Fruit fly (Drosophila melanogaster): ENCODE results near the gene Cyp313a4.
A peak's percentile ranks its signal among the peaks of the same experiment; 100 is the strongest.
"Not testable (repeated sequence)": the region's sequence is repeated elsewhere in the genome, so short reads cannot be mapped to it uniquely, and the experiment has no call there.

The Cyp313a4 gene

DNA sequence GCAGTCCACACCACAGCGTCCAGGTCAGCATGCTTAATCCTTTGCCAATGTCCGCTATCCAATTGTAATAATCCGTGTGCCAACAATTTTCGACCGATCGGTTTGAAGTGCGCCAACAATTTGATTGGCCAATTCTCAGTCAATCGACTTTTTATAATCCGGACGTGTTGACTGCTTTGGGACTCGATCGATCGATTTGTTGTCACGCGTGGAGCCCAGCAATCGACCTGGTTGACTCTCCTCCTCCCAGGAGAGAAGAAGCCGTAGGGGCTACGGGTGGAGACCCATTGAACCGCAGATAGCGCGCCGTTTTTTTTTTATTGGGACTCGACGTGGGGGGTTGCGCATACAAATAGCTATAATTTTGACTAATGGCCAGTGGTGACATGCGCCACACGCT, at the start of gene Cyp313a4:
Gene Cyp313a4, minus strand, starts transcription at position 101 of the 400 bp plus-strand sequence.
- no peak for TF ChIP-seq CG17801 (GFP tag; optimal IDR thresholded peaks at IDR 0.05; ENCODE audit: partially characterized antibody)

DNA sequence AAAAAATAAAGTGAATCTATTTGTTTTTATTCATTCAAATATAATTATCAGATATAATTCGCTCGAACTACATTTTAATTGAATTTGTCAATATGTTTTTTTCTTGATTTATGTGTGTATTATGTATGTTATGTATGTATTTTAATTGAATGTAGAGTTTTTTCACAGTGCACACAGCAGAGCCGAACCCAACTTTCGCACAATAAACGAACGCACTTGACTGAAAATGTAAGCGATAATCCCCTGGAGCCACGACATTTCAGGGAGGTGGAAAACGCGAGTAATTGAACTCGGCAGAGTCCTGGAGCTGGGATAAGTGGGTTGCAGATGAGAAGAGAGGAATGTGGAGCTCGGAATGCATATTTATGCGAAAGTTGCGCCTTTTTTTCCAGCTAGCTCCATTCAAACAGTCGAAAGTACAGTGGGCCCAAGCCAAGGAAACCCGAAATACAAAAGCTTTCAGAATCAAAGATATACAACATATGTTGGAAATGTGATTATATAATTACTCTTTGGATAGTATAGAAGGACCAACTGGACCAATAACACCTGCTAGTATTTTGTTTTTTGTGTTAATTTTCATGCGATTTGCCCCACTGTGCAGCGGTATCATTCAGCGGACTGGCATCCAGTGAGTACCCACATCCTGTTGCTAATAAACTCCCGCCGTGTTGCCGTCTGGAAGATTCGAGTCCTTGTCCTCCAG, 46.9 kb upstream of the Cyp313a4 start:
- no peak for TF ChIP-seq CG17801 (GFP tag; optimal IDR thresholded peaks at IDR 0.05; ENCODE audit: partially characterized antibody)

DNA sequence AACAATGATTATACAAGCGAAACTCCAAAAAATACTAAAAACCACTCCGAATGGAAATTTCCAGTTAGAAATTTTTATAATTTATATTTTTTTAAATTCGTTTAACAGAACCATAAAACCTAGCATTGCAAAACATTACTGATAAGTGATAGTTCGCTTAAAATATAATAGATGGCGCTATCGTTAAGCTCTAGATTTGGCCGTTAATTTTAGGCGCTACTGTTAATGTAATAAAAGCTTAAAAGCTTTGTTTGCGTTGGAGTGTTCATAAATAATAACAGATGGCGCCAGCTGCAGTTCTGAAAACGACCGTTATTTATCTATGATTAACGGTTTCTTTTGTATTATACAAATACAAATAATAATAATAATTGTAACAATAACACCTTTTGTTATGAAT, 42.6 kb upstream of the Cyp313a4 start:
- TF ChIP-seq CG17801 (GFP tag; optimal IDR thresholded peaks at IDR 0.05; ENCODE audit: partially characterized antibody), result peak; percentile 10

DNA sequence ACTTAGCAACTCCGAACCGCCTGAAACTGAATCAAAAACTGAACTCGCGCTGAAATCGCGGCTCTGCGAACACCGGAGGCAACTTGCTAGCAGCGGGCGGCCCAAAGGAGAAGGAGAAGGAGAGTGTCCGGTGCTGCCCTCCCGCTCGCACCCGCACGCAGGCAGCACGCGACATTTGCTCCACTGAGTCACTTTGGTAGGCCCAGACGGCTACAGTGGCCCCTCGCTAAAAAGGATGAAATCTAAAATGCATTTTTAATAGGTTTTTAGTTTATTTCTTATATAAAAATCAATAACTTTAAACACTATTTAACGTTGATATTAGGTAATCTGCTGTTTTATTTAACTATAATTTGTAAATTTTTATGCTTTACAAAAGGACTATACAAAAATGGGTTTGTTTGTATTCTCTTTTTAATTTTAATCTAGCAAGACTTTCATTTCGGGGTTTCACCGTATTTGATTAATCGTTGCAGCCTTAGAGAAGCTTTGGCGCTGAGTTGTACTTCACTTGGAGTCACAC, 41.3 kb upstream of the Cyp313a4 start, which contains the start of gene Men:
Gene Men, minus strand, starts transcription at position 51 of the 523 bp plus-strand sequence.
- peak; percentile 75 for TF ChIP-seq CG17801 (GFP tag; optimal IDR thresholded peaks at IDR 0.05; ENCODE audit: partially characterized antibody)

DNA sequence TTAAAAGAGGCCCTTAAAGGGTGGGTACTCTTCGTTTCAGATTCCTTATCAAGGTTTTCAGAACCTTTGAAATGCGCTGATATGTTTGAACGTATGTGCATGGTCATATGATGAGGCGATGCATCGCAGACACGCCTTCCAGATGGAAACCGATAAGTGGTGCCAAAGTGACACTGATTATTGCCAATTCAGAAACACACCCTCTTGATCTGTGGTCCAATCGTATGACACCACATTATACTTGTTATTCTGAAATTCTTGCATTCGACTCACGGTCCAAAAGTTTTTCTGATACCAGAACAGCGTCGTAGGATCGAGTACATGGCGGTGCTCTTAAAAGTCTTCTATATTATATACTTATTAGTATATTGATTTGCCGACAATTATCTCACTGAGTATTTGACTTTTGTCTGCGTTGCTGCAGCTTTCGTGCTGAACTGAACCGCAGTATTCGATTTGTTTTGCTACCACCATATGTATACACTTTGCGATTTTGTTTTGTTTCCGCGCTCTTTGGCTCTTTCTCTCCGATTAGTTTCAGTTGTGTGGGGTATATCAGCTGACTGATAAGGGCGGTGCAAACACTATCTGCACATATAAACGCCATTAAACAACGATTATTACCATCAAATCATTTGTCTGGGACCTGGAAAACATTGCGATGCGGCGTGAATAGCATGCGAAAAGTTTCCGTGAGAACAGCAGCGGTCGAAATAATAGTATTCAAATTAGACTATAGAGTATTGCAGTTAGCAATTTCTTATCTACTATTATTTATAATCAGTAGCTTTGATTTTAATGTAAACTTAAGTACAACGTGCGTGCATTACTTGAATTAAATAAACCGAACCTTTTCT, 39.4 kb upstream of the Cyp313a4 start:
- no peak for TF ChIP-seq CG17801 (GFP tag; optimal IDR thresholded peaks at IDR 0.05; ENCODE audit: partially characterized antibody)

DNA sequence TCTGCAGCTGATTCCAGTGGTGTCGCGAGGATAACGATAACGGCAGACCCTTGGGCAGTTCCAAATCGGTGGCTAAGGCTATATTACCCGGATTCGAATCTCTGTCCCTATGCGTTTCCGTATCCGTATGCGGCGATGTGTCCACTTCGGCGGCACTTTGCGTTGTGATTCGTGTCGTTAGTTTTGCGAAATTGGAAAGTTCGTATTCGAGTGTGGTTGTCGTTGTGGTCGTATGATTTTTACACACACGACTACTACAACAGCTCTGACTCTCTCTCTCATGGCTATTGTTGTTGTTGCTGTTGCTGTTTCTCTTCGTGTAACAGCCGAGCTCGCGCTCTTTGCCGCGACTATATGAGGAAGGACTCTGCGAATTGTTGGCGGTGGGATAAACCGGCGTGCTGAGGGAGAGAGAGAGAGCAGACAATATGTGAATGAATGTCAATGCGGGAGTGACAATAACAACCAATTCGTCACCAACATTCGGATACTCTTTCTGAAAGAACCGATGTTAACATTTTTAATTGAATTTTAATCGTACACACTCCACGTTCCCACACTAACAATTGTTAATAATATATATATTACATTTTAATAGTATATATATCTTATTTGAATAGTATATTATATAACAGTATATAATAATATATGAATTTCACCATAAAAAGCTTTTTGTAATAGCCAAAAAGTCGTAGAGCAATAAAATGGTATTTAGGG, 38.6 kb upstream of the Cyp313a4 start:
- peak; percentile 68 for TF ChIP-seq CG17801 (GFP tag; optimal IDR thresholded peaks at IDR 0.05; ENCODE audit: partially characterized antibody)

DNA sequence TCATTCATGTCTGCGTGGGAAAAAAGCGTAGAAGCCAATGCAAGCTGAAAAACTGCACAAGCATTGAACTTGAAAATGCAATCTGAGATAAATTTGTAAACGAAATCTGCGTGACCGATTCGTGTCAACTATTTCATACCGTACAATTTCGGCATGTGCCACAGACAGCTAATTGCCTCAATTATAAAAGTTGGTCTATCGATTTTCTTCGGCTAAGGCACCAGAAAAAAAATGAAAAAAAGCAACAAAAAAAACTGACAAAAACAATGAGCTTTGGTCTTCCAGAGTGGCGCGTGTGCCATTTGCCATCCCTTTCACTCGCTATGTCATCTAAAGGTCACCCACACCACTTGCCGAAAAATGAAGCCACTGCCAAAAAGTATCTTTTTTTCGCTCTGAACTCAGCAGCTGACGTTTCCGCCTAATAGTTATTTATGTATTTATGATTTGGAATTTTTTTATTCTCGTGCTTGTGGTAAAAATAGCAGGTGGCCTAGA, 37.4 kb upstream of the Cyp313a4 start:
- no peak for TF ChIP-seq CG17801 (GFP tag; optimal IDR thresholded peaks at IDR 0.05; ENCODE audit: partially characterized antibody)

DNA sequence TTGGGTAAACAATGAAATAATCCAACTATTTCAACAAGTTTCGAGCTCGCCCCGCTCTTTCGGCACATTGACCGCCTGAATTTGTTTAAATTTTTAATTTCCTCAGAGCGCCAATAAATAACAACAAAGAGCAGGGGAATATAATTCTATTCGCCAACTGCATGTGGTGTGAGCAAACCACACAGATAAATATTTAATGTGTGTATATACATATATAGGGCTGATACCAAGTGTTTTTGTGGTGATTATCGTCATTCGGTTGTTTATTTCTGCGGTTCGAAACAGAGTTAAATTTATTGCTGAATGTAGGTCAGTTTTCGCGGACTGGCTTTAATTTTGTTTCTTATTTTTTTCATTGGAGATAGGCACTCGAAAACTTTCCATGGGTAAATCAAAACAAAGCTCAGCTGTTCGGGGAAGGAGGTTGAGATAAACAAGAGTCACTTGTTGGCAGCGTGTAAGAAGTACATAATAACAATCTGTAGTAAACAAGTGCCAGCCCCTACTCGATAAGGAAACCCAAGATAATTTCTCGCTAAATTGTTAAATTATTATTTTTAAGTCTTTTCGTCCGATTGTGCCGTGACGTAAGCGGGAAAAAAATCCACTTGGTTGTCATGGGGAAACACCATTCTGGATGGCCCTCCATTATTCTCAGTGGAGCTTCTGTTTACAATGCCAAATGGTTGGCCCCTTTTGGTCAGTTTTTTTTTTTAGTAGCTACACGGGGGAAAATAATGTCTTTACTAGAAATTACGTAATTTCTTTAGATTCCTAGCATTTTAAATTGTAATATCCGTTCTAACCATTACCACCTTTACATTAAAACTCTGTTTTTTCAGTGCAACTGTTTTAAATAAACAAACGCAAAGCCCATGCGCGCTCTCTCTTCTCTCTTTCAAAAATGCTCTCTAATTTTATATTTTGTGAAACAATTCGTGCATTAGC, 36.7 kb upstream of the Cyp313a4 start:
- peak; percentile 30 for TF ChIP-seq CG17801 (GFP tag; optimal IDR thresholded peaks at IDR 0.05; ENCODE audit: partially characterized antibody)

DNA sequence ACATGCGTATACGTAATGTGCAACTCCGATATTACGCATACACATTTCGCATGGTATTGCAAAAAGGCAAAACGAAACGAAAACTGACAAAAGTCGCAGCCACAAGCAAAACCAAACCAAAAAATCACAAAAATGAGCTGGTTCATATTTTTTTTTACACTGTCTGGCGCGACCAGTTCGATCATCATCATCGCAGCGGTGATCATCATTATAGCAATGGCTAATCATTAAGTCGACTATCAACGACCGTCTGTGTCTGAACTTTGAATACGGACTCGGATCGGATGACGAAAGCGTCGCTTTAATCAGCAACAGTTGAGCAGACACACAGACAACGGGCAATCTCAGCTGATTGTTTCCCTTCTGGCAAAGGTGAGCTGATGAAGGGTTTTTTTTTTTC, 35.7 kb upstream of the Cyp313a4 start:
- TF ChIP-seq CG17801 (GFP tag; optimal IDR thresholded peaks at IDR 0.05; ENCODE audit: partially characterized antibody), result no peak

DNA sequence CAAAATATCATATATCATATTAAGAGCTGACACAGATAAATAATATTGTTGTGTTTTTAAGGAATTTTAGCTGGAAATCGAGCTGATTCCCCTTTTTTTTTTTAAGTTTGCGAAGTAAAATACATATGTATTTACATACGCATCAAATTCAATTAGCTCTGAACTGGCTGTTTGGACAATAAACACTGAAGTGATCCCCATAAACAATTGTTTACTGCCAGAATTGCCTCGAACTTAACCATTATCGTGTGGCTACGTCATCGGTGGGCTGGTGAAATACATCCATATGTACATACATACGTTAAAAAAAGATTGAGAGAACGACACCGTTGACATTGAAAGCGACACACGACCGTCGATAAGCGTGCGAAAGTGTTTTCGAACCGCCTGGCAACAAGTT, 35.1 kb upstream of the Cyp313a4 start:
- TF ChIP-seq CG17801 (GFP tag; optimal IDR thresholded peaks at IDR 0.05; ENCODE audit: partially characterized antibody), result peak; percentile 5

DNA sequence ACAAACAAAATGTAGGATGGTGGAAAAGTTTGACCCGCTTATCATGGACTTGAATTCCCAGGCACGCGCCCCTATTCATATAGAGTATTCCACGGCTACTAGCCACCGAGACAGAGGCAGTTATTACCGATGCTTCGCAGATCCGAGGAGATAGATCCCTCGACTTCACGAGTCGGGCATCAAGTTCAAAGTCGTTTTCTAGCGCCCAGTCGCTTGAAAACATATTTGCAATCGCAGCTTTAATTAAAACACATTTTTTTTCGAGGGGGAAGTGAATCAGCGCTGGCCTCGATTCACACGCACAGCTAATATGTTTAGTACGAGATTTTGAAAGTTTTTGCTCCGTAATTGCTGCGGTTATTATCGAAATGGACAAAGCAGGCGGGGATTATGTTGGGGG, 34.1 kb upstream of the Cyp313a4 start:
- TF ChIP-seq CG17801 (GFP tag; optimal IDR thresholded peaks at IDR 0.05; ENCODE audit: partially characterized antibody), result no peak

DNA sequence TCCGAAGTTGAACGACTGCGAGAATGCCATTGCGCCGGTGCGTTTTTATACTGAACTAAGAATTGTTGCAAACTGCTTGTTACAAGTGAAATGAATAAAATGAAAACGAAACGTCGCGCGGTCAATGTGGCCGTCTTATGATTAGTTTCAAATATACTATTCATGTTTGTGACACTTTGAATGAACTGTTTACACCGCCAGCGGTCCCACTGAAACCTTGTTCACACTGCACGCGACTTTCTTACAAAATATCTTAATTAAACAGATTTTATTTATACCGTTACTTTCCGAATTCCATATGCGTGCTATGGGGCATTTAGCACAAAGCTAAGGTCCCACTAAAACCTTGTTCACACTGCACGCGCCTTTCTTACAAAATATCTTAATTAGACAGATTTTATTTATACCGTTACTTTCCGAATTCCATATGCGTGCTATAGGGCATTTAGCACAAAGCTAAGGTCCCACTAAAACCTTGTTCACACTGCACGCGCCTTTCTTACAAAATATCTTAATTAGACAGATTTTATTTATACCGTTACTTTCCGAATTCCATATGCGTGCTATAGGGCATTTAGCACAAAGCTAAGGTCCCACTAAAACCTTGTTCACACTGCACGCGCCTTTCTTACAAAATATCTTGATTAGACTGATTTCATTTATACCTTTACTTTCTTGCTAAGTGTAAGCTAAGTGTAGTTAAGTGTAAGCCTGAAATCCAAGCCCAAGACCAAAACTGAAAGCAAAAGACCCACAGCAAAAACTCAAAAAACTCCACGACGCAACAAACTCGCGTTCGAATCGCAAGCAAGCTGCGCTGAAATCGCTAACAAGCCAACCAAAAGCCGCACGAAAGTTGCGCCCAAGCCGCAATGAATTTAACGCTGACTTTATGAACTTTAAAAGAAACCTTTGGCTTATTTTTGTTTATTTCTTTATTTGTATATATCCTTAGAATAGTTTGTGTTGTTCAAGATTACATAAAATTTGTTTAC, 31.3 kb upstream of the Cyp313a4 start, which contains the start of gene PolQ:
Gene PolQ, minus strand, starts transcription at position 122 of the 995 bp plus-strand sequence.
- not testable (repeated sequence) for TF ChIP-seq CG17801 (GFP tag; optimal IDR thresholded peaks at IDR 0.05; ENCODE audit: partially characterized antibody)

DNA sequence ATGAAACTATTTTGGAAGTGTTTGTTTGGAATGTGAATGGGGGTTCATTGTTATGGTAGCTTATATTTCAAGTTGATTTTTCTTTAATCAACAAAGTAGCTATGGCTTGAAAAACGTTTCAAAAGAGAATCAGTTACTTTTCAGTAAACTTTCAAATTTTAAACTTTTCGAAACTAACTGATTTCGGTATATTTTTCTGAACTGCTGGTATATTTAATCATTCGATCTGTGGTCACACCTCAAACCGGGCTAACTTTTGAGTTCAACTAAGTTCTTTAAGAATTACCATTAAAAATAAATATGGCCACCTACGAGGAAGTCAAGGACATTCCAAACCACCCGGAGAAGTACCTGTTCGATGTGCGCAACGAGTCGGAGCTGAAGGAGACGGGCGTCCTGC, 23.7 kb upstream of the Cyp313a4 start, which contains the start of gene CG12279:
Gene CG12279, plus strand, starts transcription at position 234 of the 400 bp plus-strand sequence.
- no peak for TF ChIP-seq CG17801 (GFP tag; optimal IDR thresholded peaks at IDR 0.05; ENCODE audit: partially characterized antibody)
